Worm (Caenorhabditis elegans) whole organism, L1 larva: ENCODE results near the gene Y32F6B.1.

Experiments used
- C34B4.2 ChIP-seq: sonication (generic microtip); optimal IDR thresholded peaks from 2 replicates; lab custom pipeline; 2017; ENCODE audit warnings: mild to moderate bottlenecking, missing genetic modification characterization, missing compliant biosample characterization
- F16B12.6 ChIP-seq: fragments of 150-350 bp; optimal IDR thresholded peaks from 2 replicates; lab custom pipeline; 2014; ENCODE audit warnings: missing biosample characterization, missing genetic modification characterization
- aha-1 ChIP-seq: fragments of 150-350 bp; optimal IDR thresholded peaks from 2 replicates; lab custom pipeline; 2014; ENCODE audit warnings: missing biosample characterization, missing genetic modification characterization
- alr-1 ChIP-seq: fragments of 200-800 bp; sonication (Bioruptor generic); optimal IDR thresholded peaks from 2 replicates; lab custom pipeline; 2018; ENCODE audit warnings: borderline replicate concordance, mild to moderate bottlenecking, missing genetic modification characterization, missing compliant biosample characterization
- blmp-1 ChIP-seq: fragments of 150-350 bp; optimal IDR thresholded peaks from 2 replicates; lab custom pipeline; 2014; ENCODE audit warnings: missing biosample characterization, missing genetic modification characterization
- ceh-8 ChIP-seq: fragments of 200-800 bp; sonication (Bioruptor generic); optimal IDR thresholded peaks from 2 replicates; lab custom pipeline; 2018; ENCODE audit warnings: mild to moderate bottlenecking, missing genetic modification characterization, moderate library complexity, missing compliant biosample characterization
- dsc-1 ChIP-seq: sonication (generic microtip); optimal IDR thresholded peaks from 2 replicates; lab custom pipeline; 2016; ENCODE audit warnings: mild to moderate bottlenecking, missing genetic modification characterization, missing compliant biosample characterization
- egl-13 ChIP-seq: sonication (generic microtip); optimal IDR thresholded peaks from 2 replicates; lab custom pipeline; 2016; ENCODE audit warnings: missing genotype, missing genetic modification reagents, missing genetic modification characterization, missing compliant biosample characterization
- elt-3 ChIP-seq, 6 experiments: fragments of 150-350 bp in 1 of 6; sonication (generic microtip); optimal IDR thresholded peaks; 2 replicates each; lab custom pipeline; 2017 to 2018; ENCODE audit warnings: missing biosample characterization in 6 of 6, missing genetic modification characterization in 6 of 6, inconsistent platforms in 1 of 6
- ets-5 ChIP-seq: fragments of 200-800 bp; sonication (Bioruptor generic); IDR thresholded peaks from 2 replicates; pipeline ENCODE4 v1.3.6; 2022; ENCODE audit warnings: missing genetic modification characterization, missing compliant biosample characterization
- fkh-10 ChIP-seq: sonication (generic microtip); optimal IDR thresholded peaks from 2 replicates; lab custom pipeline; 2017; ENCODE audit warnings: missing biosample characterization, missing genetic modification reagents, missing genetic modification characterization
- fkh-4 ChIP-seq: sonication (generic microtip); optimal IDR thresholded peaks from 2 replicates; lab custom pipeline; 2016; ENCODE audit warnings: missing compliant biosample characterization, missing genetic modification characterization, borderline replicate concordance
- fos-1 ChIP-seq: fragments of 150-350 bp; optimal IDR thresholded peaks from 2 replicates; lab custom pipeline; 2014; ENCODE audit warnings: missing biosample characterization, missing genetic modification characterization
- grh-1 ChIP-seq: fragments of 200-800 bp; sonication (Bioruptor generic); IDR thresholded peaks from 2 replicates; pipeline ENCODE4 v1.3.6; 2022; ENCODE audit warnings: missing genetic modification reagents, missing genetic modification characterization, missing compliant biosample characterization
- irx-1 ChIP-seq: sonication (generic microtip); optimal IDR thresholded peaks from 2 replicates; lab custom pipeline; 2016; ENCODE audit warnings: missing genetic modification characterization, missing compliant biosample characterization
- isw-1 ChIP-seq: fragments of 200-800 bp; sonication (Bioruptor generic); IDR thresholded peaks from 2 replicates; pipeline ENCODE4 v1.3.6; 2022; ENCODE audit warnings: missing genetic modification characterization, missing compliant biosample characterization
- jun-1 ChIP-seq: fragments of 150-350 bp; optimal IDR thresholded peaks from 2 replicates; lab custom pipeline; 2014; ENCODE audit warnings: missing biosample characterization, missing genetic modification reagents, missing genetic modification characterization
- lin-14 ChIP-seq: fragments of 200-800 bp; sonication (Bioruptor generic); optimal IDR thresholded peaks from 2 replicates; lab custom pipeline; 2018; ENCODE audit warnings: mild to moderate bottlenecking, missing genetic modification characterization, moderate library complexity, missing compliant biosample characterization
- lir-3 ChIP-seq: sonication (generic microtip); optimal IDR thresholded peaks from 2 replicates; lab custom pipeline; 2016; ENCODE audit warnings: mild to moderate bottlenecking, missing genetic modification characterization, moderate library complexity, missing compliant biosample characterization; ENCODE audit not compliant: poor library complexity
- mab-9 ChIP-seq: fragments of 200-800 bp; sonication (Bioruptor generic); IDR thresholded peaks from 2 replicates; pipeline ENCODE4 v1.3.6; 2022; ENCODE audit warnings: missing genetic modification reagents, missing genetic modification characterization, missing compliant biosample characterization
- mdl-1 ChIP-seq, 2 experiments: fragments of 150-350 bp; optimal IDR thresholded peaks; 2 replicates each; lab custom pipeline; 2014 to 2017; ENCODE audit warnings: missing biosample characterization in 2 of 2, missing genetic modification characterization in 2 of 2, inconsistent platforms in 1 of 2
- nhr-11 ChIP-seq: fragments of 150-350 bp; optimal IDR thresholded peaks from 2 replicates; lab custom pipeline; 2014; ENCODE audit warnings: missing biosample characterization, missing genetic modification characterization
- nhr-28 ChIP-seq: fragments of 150-350 bp; optimal IDR thresholded peaks from 2 replicates; lab custom pipeline; 2014; ENCODE audit warnings: missing biosample characterization, missing genetic modification characterization
- nhr-77 ChIP-seq: fragments of 150-350 bp; optimal IDR thresholded peaks from 2 replicates; lab custom pipeline; 2014; ENCODE audit warnings: missing biosample characterization, missing genetic modification characterization
- nhr-85 ChIP-seq: sonication (generic microtip); peaks from one replicate; lab custom pipeline; 2016; ENCODE audit warnings: missing genetic modification characterization, inconsistent platforms, missing compliant biosample characterization
- pax-3 ChIP-seq: fragments of 200-800 bp; sonication (Bioruptor generic); optimal IDR thresholded peaks from 2 replicates; lab custom pipeline; 2018; ENCODE audit warnings: mild to moderate bottlenecking, missing genetic modification characterization, moderate library complexity, missing compliant biosample characterization
- pqm-1 ChIP-seq: sonication (generic microtip); optimal IDR thresholded peaks from 3 replicates; lab custom pipeline; 2017; ENCODE audit warnings: missing biosample characterization, missing genetic modification characterization
- rnt-1 ChIP-seq: sonication (generic microtip); optimal IDR thresholded peaks from 2 replicates; lab custom pipeline; 2016; ENCODE audit warnings: mild to moderate bottlenecking, missing genetic modification characterization, moderate library complexity, missing compliant biosample characterization
- sup-37 ChIP-seq: fragments of 200-800 bp; sonication (Bioruptor generic); optimal IDR thresholded peaks from 2 replicates; lab custom pipeline; 2018; ENCODE audit warnings: mild to moderate bottlenecking, missing genetic modification characterization, missing compliant biosample characterization
- swsn-7 ChIP-seq: sonication (generic microtip); optimal IDR thresholded peaks from 2 replicates; lab custom pipeline; 2016; ENCODE audit warnings: missing genetic modification characterization, missing compliant biosample characterization
- unc-130 ChIP-seq: fragments of 150-350 bp; optimal IDR thresholded peaks from 2 replicates; lab custom pipeline; 2017; ENCODE audit warnings: missing biosample characterization, missing genetic modification characterization, inconsistent platforms
- unc-30 ChIP-seq: sonication (generic microtip); optimal IDR thresholded peaks from 2 replicates; lab custom pipeline; 2017; ENCODE audit warnings: missing biosample characterization, missing genetic modification characterization
- unc-86 ChIP-seq: sonication (generic microtip); optimal IDR thresholded peaks from 2 replicates; lab custom pipeline; 2016; ENCODE audit warnings: missing genetic modification characterization, missing compliant biosample characterization
- unc-98 ChIP-seq: fragments of 200-800 bp; sonication (Bioruptor generic); IDR thresholded peaks from 2 replicates; pipeline ENCODE4 v1.3.6; 2022; ENCODE audit warnings: missing genetic modification characterization, missing compliant biosample characterization
- vab-15 ChIP-seq: sonication (generic microtip); optimal IDR thresholded peaks from 2 replicates; lab custom pipeline; 2017; ENCODE audit warnings: missing genotype, mild to moderate bottlenecking, missing genetic modification characterization, missing compliant biosample characterization
- xbp-1 ChIP-seq: sonication (generic microtip); optimal IDR thresholded peaks from 2 replicates; lab custom pipeline; 2016; ENCODE audit warnings: missing genetic modification characterization, missing compliant biosample characterization
- zip-4 ChIP-seq: fragments of 200-800 bp; sonication (Bioruptor generic); optimal IDR thresholded peaks from 2 replicates; lab custom pipeline; 2018; ENCODE audit warnings: mild to moderate bottlenecking, missing genetic modification characterization, moderate library complexity, missing compliant biosample characterization
- ztf-4 ChIP-seq: fragments of 150-350 bp; optimal IDR thresholded peaks from 2 replicates; lab custom pipeline; 2014; ENCODE audit warnings: missing biosample characterization, missing genetic modification characterization

The Y32F6B.1 gene

DNA sequence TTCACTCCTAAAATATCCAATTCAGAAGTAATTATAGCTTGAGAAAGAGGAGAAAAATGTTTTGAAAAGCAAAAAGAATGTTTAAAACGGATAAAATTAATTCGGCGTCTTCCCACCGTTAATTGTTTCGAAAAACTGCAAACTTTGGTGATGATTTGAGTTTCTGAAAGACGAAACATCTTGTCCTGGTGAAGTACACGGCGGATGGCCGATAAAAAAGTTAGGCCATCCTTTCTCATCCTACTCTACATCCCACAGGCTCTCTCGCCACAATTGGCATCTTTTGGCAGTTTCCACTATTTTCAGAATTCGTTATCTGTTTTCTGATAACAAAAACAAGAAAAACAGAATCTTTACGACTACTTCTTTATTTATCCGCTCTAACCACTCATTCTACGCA lies 41.4 kb upstream of the Y32F6B.1 start, which contains the start of the genes C35A5.8 and hda-11 (continued):
- TF ChIP-seq mab-9 (GFP tag; lab: Robert Waterston, UW) (peak; percentile 70), C34B4.2 (tag; lab: Kevin White, UChicago) (no peak), nhr-77 (tag; lab: Kevin White, UChicago) (no peak), nhr-85 (tag; lab: Kevin White, UChicago) (peak; percentile 92), rnt-1 (tag; lab: Kevin White, UChicago) (peak; percentile 99), fos-1 (tag; lab: Kevin White, UChicago) (peak; percentile 20), isw-1 (GFP tag; lab: Robert Waterston, UW) (peak; percentile 77), aha-1 (tag; lab: Kevin White, UChicago) (no peak), vab-15 (tag; lab: Kevin White, UChicago) (no peak), egl-13 (tag; lab: Kevin White, UChicago) (peak; percentile 84), zip-4 (GFP tag; lab: Kevin White, UChicago) (peak; percentile 6), blmp-1 (tag; lab: Kevin White, UChicago) (peak; percentile 46), grh-1 (GFP tag; lab: Robert Waterston, UW) (peak; percentile 59), ets-5 (GFP tag; lab: Robert Waterston, UW) (no peak), ceh-8 (GFP tag; lab: Kevin White, UChicago) (peak; percentile 7), unc-30 (tag; lab: Kevin White, UChicago) (no peak), lir-3 (tag; lab: Kevin White, UChicago) (peak; percentile 97), pqm-1 (tag; lab: Kevin White, UChicago) (no peak), mdl-1 (tag; optimal IDR thresholded peaks at IDR 0.05; lab: Kevin White, UChicago) (peak in 1 of 2 experiments; percentile 24), fkh-4 (peak; percentile 91), unc-86 (peak; percentile 59), nhr-28 (tag; lab: Kevin White, UChicago) (no peak), ztf-4 (tag; lab: Kevin White, UChicago) (peak; percentile 34), sup-37 (GFP tag; lab: Kevin White, UChicago) (peak; percentile 20)

DNA sequence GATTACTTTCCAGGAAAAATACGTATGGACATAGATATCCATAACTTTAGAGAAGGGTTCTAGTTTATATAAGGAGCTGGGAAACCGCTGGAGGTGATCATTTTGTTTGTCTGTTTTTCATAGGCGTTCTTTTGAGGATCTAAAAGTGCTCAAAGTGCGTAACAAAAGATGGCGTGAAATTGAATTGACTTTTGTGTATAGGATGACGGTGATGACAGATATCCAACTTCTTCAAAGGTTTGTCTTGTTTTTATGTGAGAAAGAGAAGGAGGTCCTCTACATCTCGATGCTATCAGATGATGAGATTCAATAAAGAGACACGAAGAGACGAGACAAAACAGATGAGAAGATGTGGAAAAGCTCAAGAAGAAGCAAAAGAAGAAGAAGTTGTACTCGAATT lies 32.2 kb upstream of the Y32F6B.1 start:
- TF ChIP-seq unc-130 (tag; lab: Kevin White, UChicago) = no peak
- TF ChIP-seq dsc-1 (tag; lab: Kevin White, UChicago) = no peak
- TF ChIP-seq blmp-1 (tag; lab: Kevin White, UChicago) = no peak
- TF ChIP-seq swsn-7 (tag; lab: Kevin White, UChicago) = no peak
- no peak for TF ChIP-seq alr-1 (tag; lab: Kevin White, UChicago)
- TF ChIP-seq nhr-11 = no peak
- no peak for TF ChIP-seq pax-3
- peak; percentile 24 for TF ChIP-seq lin-14 (GFP tag; lab: Kevin White, UChicago)
- TF ChIP-seq irx-1 (tag; lab: Kevin White, UChicago) = no peak
- no peak for TF ChIP-seq unc-98 (GFP tag; lab: Robert Waterston, UW)
- no peak for TF ChIP-seq jun-1 (tag; lab: Kevin White, UChicago)
- TF ChIP-seq xbp-1 = no peak
- TF ChIP-seq fkh-10 (GFP tag; lab: Kevin White, UChicago) = peak; percentile 51
- no peak for TF ChIP-seq elt-3 (tag; optimal IDR thresholded peaks at IDR 0.05; lab: Kevin White, UChicago)
- TF ChIP-seq, all 84 proteins: peak for 2

DNA sequence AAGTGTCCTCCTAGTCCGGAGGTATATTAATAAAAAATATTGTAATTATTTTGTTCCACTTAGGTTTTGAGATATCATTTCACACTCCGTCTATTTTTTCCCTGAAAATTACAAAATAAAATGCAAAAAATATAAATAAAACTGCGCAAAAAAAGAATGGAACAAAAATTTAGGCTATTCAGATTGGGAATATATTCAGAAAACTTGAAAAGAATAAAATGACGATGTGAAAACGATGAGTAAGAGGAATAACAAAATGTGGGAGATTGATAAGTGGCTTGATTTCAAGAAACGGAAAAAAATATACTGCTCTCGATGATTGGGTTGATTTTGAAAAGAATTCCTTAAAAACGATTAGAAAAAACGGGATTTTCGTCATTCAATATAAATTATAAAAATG lies 29.7 kb upstream of the Y32F6B.1 start, which contains the start of gene dmsr-8:
dmsr-8 (minus strand) TSS at position 101 of the 400 bp plus-strand sequence.
- TF ChIP-seq F16B12.6 (tag; lab: Kevin White, UChicago) (no peak), ceh-8 (GFP tag; lab: Kevin White, UChicago) (no peak), swsn-7 (tag; lab: Kevin White, UChicago) (no peak), fkh-10 (GFP tag; lab: Kevin White, UChicago) (no peak)
- TF ChIP-seq, all 84 proteins: peak for 0
